Worm (Caenorhabditis elegans) whole organism, L3 larva: ENCODE results near the gene wrt-5.
A peak's percentile ranks its signal among the peaks of the same experiment; 100 is the strongest.

Experiments used
- R02D3.7 ChIP-seq: fragments of 150-350 bp; optimal IDR thresholded peaks from 2 replicates; lab custom pipeline; 2014; ENCODE audit warnings: missing biosample characterization, missing genetic modification characterization
- aly-2 ChIP-seq: fragments of 150-350 bp; optimal IDR thresholded peaks from 2 replicates; lab custom pipeline; 2014; ENCODE audit warnings: missing biosample characterization, missing genetic modification characterization
- ama-1 ChIP-seq: fragments of 150-350 bp; optimal IDR thresholded peaks from 2 replicates; lab custom pipeline; 2018
- ceh-16 ChIP-seq: sonication (generic microtip); optimal IDR thresholded peaks from 2 replicates; lab custom pipeline; 2017; ENCODE audit warnings: missing biosample characterization, missing genetic modification characterization
- ceh-28 ChIP-seq: fragments of 150-350 bp; optimal IDR thresholded peaks from 2 replicates; lab custom pipeline; 2014; ENCODE audit warnings: missing biosample characterization, missing genetic modification reagents, missing genetic modification characterization
- ceh-82 ChIP-seq: fragments of 150-350 bp; optimal IDR thresholded peaks from 2 replicates; lab custom pipeline; 2014; ENCODE audit warnings: missing biosample characterization, missing genetic modification characterization
- daf-12 ChIP-seq: fragments of 150-350 bp; optimal IDR thresholded peaks from 2 replicates; lab custom pipeline; 2014; ENCODE audit warnings: missing biosample characterization, missing genetic modification reagents, missing genetic modification characterization
- eor-1 ChIP-seq, 2 experiments: fragments of 150-350 bp; optimal IDR thresholded peaks; 2 replicates each; lab custom pipeline; 2014 to 2018; ENCODE audit warnings: missing biosample characterization in 2 of 2, missing genetic modification characterization in 2 of 2
- fkh-10 ChIP-seq: sonication (generic microtip); optimal IDR thresholded peaks from 2 replicates; lab custom pipeline; 2017; ENCODE audit warnings: missing biosample characterization, missing genetic modification reagents, missing genetic modification characterization
- lin-15B ChIP-seq: fragments of 150-350 bp; optimal IDR thresholded peaks from 2 replicates; lab custom pipeline; 2014; ENCODE audit warnings: missing biosample characterization, missing genetic modification characterization
- lin-39 ChIP-seq: fragments of 150-350 bp; optimal IDR thresholded peaks from 2 replicates; lab custom pipeline; 2018; ENCODE audit warnings: missing biosample characterization, missing genetic modification reagents, missing genetic modification characterization
- nhr-11 ChIP-seq: fragments of 150-350 bp; optimal IDR thresholded peaks from 2 replicates; lab custom pipeline; 2014; ENCODE audit warnings: missing biosample characterization, missing genetic modification characterization
- nhr-12 ChIP-seq: fragments of 150-350 bp; optimal IDR thresholded peaks from 2 replicates; lab custom pipeline; 2014; ENCODE audit warnings: missing biosample characterization, missing genetic modification characterization
- nhr-23 ChIP-seq: fragments of 150-350 bp; optimal IDR thresholded peaks from 2 replicates; lab custom pipeline; 2014; ENCODE audit warnings: missing biosample characterization, missing genetic modification reagents, missing genetic modification characterization
- nhr-77 ChIP-seq: fragments of 150-350 bp; optimal IDR thresholded peaks from 2 replicates; lab custom pipeline; 2014; ENCODE audit warnings: missing biosample characterization, missing genetic modification characterization
- pha-4 ChIP-seq: fragments of 150-350 bp; optimal IDR thresholded peaks from 2 replicates; lab custom pipeline; 2014; ENCODE audit warnings: missing biosample characterization, missing genetic modification reagents, missing genetic modification characterization
- pqm-1 ChIP-seq: fragments of 150-350 bp; optimal IDR thresholded peaks from 2 replicates; lab custom pipeline; 2017; ENCODE audit warnings: missing biosample characterization, missing genetic modification characterization, inconsistent platforms
- sea-2 ChIP-seq: fragments of 150-350 bp; sonication (generic microtip); optimal IDR thresholded peaks from 4 replicates; lab custom pipeline; 2014; ENCODE audit warnings: missing biosample characterization, missing genetic modification reagents, missing genetic modification characterization
- snpc-4 ChIP-seq: fragments of 150-350 bp; optimal IDR thresholded peaks from 2 replicates; lab custom pipeline; 2014; ENCODE audit warnings: missing biosample characterization, missing genetic modification characterization
- tbx-2 ChIP-seq: sonication (generic microtip); optimal IDR thresholded peaks from 2 replicates; lab custom pipeline; 2016; ENCODE audit warnings: mild to moderate bottlenecking, missing genetic modification characterization, missing compliant biosample characterization
- unc-62 ChIP-seq: fragments of 150-350 bp; sonication (generic microtip); optimal IDR thresholded peaks from 4 replicates; lab custom pipeline; 2014; ENCODE audit warnings: missing biosample characterization, missing genetic modification reagents, missing genetic modification characterization
- ztf-11 ChIP-seq: fragments of 150-350 bp; optimal IDR thresholded peaks from 2 replicates; lab custom pipeline; 2014; ENCODE audit warnings: missing biosample characterization, missing genetic modification characterization

The wrt-5 gene

ce11 chrIV:4008440-4008839 lies 43.0 kb downstream of the wrt-5 start:
- TF ChIP-seq pha-4 (no peak), nhr-23 (tag; lab: Kevin White, UChicago) (no peak), daf-12 (tag; lab: Kevin White, UChicago) (no peak), nhr-11 (tag; lab: Kevin White, UChicago) (no peak)

- no peak for TF ChIP-seq ceh-82
- TF ChIP-seq ztf-11 (tag; lab: Kevin White, UChicago) = no peak
- no peak for TF ChIP-seq aly-2
- no peak for TF ChIP-seq lin-39 (tag; lab: Kevin White, UChicago)
- TF ChIP-seq R02D3.7 = no peak
- TF ChIP-seq nhr-11 (tag; lab: Kevin White, UChicago) = no peak
- TF ChIP-seq sea-2 = no peak
- no peak for TF ChIP-seq eor-1 (tag; optimal IDR thresholded peaks at IDR 0.05; lab: Kevin White, UChicago)
- TF ChIP-seq lin-15B (tag; lab: Kevin White, UChicago) = no peak
- no peak for TF ChIP-seq pqm-1 (tag; lab: Kevin White, UChicago)
- no peak for TF ChIP-seq ceh-28 (tag; lab: Kevin White, UChicago)
- TF ChIP-seq, all 47 proteins: peak for 0
Observed at ce11 chrIV:4007697-4008096, 43.7 kb downstream of the wrt-5 start, which contains the start of gene W02C12.2. W02C12.2 (minus strand) TSS chrIV:4007973.

- TF ChIP-seq nhr-77 = no peak
- TF ChIP-seq snpc-4 (tag; lab: Kevin White, UChicago) = no peak
- TF ChIP-seq nhr-12 (tag; lab: Kevin White, UChicago) = no peak
- TF ChIP-seq fkh-10 (GFP tag; lab: Kevin White, UChicago) = peak; percentile 61
- no peak for TF ChIP-seq ztf-11 (tag; lab: Kevin White, UChicago)
- no peak for TF ChIP-seq ama-1 (lab: Kevin White, UChicago)
Observed at ce11 chrIV:4005166-4005565, 46.3 kb downstream of the wrt-5 start.

ce11 chrIV:4004221-4004620 lies 47.2 kb downstream of the wrt-5 start:
- TF ChIP-seq lin-15B (tag; lab: Kevin White, UChicago) (no peak), tbx-2 (no peak), ceh-16 (tag; lab: Kevin White, UChicago) (no peak), snpc-4 (tag; lab: Kevin White, UChicago) (no peak), unc-62 (no peak), ztf-11 (tag; lab: Kevin White, UChicago) (no peak)
- TF ChIP-seq, all 47 proteins: peak for 0
